Worm (Caenorhabditis elegans) whole organism, early embryonic: Measurements from ENCODE around the gene F13H10.8.

ENCODE experiments used
- B0310.2 ChIP-seq: sonication (generic microtip); optimal IDR thresholded peaks from 2 replicates; lab custom pipeline; 2016; ENCODE audit warnings: mild to moderate bottlenecking, missing genetic modification characterization, missing compliant biosample characterization
- F13C5.2 ChIP-seq: sonication (generic microtip); optimal IDR thresholded peaks from 2 replicates; lab custom pipeline; 2017; ENCODE audit warnings: mild to moderate bottlenecking, missing genetic modification characterization, inconsistent platforms, missing compliant biosample characterization
- aly-1 ChIP-seq: sonication (generic microtip); optimal IDR thresholded peaks from 2 replicates; lab custom pipeline; 2016; ENCODE audit warnings: missing genetic modification characterization, missing compliant biosample characterization
- ama-1 ChIP-seq: fragments of 150-350 bp; optimal IDR thresholded peaks from 2 replicates; lab custom pipeline; 2014
- ceh-13 ChIP-seq: fragments of 200-800 bp; sonication (Bioruptor generic); optimal IDR thresholded peaks from 2 replicates; lab custom pipeline; 2018; ENCODE audit warnings: mild to moderate bottlenecking, missing genetic modification characterization, missing compliant biosample characterization
- ceh-36 ChIP-seq: sonication (generic microtip); optimal IDR thresholded peaks from 2 replicates; lab custom pipeline; 2016; ENCODE audit warnings: missing genetic modification characterization, inconsistent platforms, missing compliant biosample characterization
- ets-7 ChIP-seq: sonication (generic microtip); optimal IDR thresholded peaks from 2 replicates; lab custom pipeline; 2016; ENCODE audit warnings: missing genotype, missing genetic modification characterization, missing compliant biosample characterization
- flt-1 ChIP-seq: fragments of 200-800 bp; sonication (Bioruptor generic); IDR thresholded peaks from 2 replicates; pipeline ENCODE4 v1.3.6; 2022; ENCODE audit warnings: missing genetic modification characterization, missing compliant biosample characterization
- hmbx-1 ChIP-seq: sonication (generic microtip); optimal IDR thresholded peaks from 2 replicates; lab custom pipeline; 2016; ENCODE audit warnings: mild to moderate bottlenecking, missing genetic modification characterization, missing compliant biosample characterization
- hmg-4 ChIP-seq: fragments of 200-800 bp; sonication (Bioruptor generic); optimal IDR thresholded peaks from 2 replicates; lab custom pipeline; 2018; ENCODE audit warnings: mild to moderate bottlenecking, missing genetic modification characterization, missing compliant biosample characterization
- hnd-1 ChIP-seq: sonication (generic microtip); optimal IDR thresholded peaks from 2 replicates; lab custom pipeline; 2016; ENCODE audit warnings: missing genetic modification characterization, missing compliant biosample characterization
- pes-1 ChIP-seq: fragments of 200-800 bp; sonication (Bioruptor generic); IDR thresholded peaks from 2 replicates; pipeline ENCODE4 v1.3.6; 2022; ENCODE audit warnings: missing genetic modification reagents, missing genetic modification characterization, missing compliant biosample characterization
- scrt-1 ChIP-seq: fragments of 200-800 bp; sonication (Bioruptor generic); IDR thresholded peaks from 2 replicates; pipeline ENCODE4 v1.3.6; 2022; ENCODE audit warnings: missing genetic modification characterization, missing compliant biosample characterization
- sea-1 ChIP-seq: fragments of 200-800 bp; sonication (Bioruptor generic); conservative IDR thresholded peaks from 2 replicates; pipeline ENCODE4 v1.3.6; 2022; ENCODE audit warnings: missing genetic modification characterization, missing compliant biosample characterization
- tbx-11 ChIP-seq: fragments of 200-800 bp; sonication (Bioruptor generic); IDR thresholded peaks from 2 replicates; pipeline ENCODE4 v1.3.6; 2022; ENCODE audit warnings: missing genetic modification characterization, missing compliant biosample characterization
- tbx-37 ChIP-seq: fragments of 200-800 bp; sonication (Bioruptor generic); conservative IDR thresholded peaks from 2 replicates; pipeline ENCODE4 v1.3.6; 2022; ENCODE audit warnings: missing genetic modification reagents, missing genetic modification characterization, missing compliant biosample characterization
- tra-4 ChIP-seq: sonication (generic microtip); optimal IDR thresholded peaks from 2 replicates; lab custom pipeline; 2017; ENCODE audit warnings: missing genetic modification characterization, missing compliant biosample characterization

Gene F13H10.8

DNA sequence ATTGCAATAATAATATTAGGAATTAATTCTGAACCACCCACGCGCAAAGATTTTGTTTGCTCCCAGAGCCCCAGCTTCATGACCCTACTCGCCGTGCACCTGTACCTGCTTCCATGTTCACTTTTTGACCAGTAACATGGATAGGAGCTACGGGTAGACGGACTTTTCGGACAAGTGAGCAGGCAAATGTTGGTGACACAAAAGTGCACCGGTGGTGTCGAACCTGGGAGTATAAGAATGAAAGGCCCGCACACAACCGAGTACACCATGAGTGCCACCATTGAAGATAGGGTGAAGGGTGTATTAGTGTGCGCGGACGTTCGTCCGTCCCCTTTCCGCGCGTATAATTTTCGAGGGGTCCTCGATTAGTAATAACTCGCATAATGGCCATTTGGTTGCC lies 5.6 kb downstream of the F13H10.8 start:
- peak; percentile 99 for TF ChIP-seq F13C5.2
- peak; percentile 100 for TF ChIP-seq aly-1 (tag; lab: Kevin White, UChicago)
- peak; percentile 93 for TF ChIP-seq hmbx-1 (tag; lab: Kevin White, UChicago)
- peak; percentile 96 for TF ChIP-seq ets-7 (tag; lab: Kevin White, UChicago)
- peak; percentile 100 for TF ChIP-seq hmg-4
- peak; percentile 98 for TF ChIP-seq ceh-13 (GFP tag; lab: Kevin White, UChicago)
- TF ChIP-seq tbx-37 (GFP tag; lab: Robert Waterston, UW): peak; percentile 99
- peak; percentile 92 for TF ChIP-seq ama-1 (lab: Kevin White, UChicago)
- peak; percentile 99 for TF ChIP-seq sea-1 (GFP tag; lab: Robert Waterston, UW)
- TF ChIP-seq scrt-1 (GFP tag; lab: Robert Waterston, UW): peak; percentile 99
- peak; percentile 96 for TF ChIP-seq hnd-1 (tag; lab: Kevin White, UChicago)
- TF ChIP-seq pes-1 (GFP tag; lab: Robert Waterston, UW): peak; percentile 99
- peak; percentile 100 for TF ChIP-seq flt-1 (GFP tag; lab: Robert Waterston, UW)
- TF ChIP-seq B0310.2: peak; percentile 99
- TF ChIP-seq tra-4 (tag; lab: Kevin White, UChicago): peak; percentile 99
- peak; percentile 99 for TF ChIP-seq tbx-11 (GFP tag; lab: Robert Waterston, UW)
- peak; percentile 98 for TF ChIP-seq ceh-36 (tag; lab: Kevin White, UChicago)

DNA sequence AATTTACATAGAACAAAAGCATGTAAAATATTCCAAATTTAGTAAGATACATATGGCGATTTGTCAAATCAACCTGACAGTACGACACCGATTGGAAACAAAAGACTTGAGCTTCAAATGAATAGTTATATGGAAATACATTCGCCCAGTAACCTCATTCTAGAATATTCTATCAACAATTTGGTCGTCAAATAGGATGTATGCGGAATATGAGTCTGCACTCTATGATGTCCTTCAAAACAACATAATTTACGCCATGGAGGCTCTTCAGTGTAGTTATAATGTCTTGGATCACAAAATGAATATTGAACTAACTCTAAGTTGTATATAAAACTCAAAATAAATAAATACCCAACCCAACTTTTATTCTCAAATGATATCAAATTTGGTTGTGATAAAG lies 6.3 kb downstream of the F13H10.8 start:
- 0 out of 2 replicates have a peak, but pooled peaks have one; percentile 10 for TF ChIP-seq tbx-37 (GFP tag; lab: Robert Waterston, UW)
- TF ChIP-seq F13C5.2: no peak
- no peak for TF ChIP-seq ama-1 (lab: Kevin White, UChicago)

ce11 chrIV:11027560-11027959 lies 7.2 kb downstream of the F13H10.8 start:
- TF ChIP-seq ceh-36 (tag; lab: Kevin White, UChicago) (peak; percentile 25), sea-1 (GFP tag; lab: Robert Waterston, UW) (no peak), ceh-13 (GFP tag; lab: Kevin White, UChicago) (no peak), flt-1 (GFP tag; lab: Robert Waterston, UW) (peak; percentile 20; the same call in 1 of the 2 replicates), tbx-11 (GFP tag; lab: Robert Waterston, UW) (no peak), pes-1 (GFP tag; lab: Robert Waterston, UW) (0 out of 2 replicates have a peak, but pooled peaks have one; percentile 42), ama-1 (lab: Kevin White, UChicago) (peak; percentile 88), scrt-1 (GFP tag; lab: Robert Waterston, UW) (no peak), aly-1 (tag; lab: Kevin White, UChicago) (no peak), tra-4 (tag; lab: Kevin White, UChicago) (peak; percentile 7), B0310.2 (no peak), F13C5.2 (no peak), ets-7 (tag; lab: Kevin White, UChicago) (peak; percentile 13), hmg-4 (peak; percentile 48), tbx-37 (GFP tag; lab: Robert Waterston, UW) (no peak), hmbx-1 (tag; lab: Kevin White, UChicago) (no peak), hnd-1 (tag; lab: Kevin White, UChicago) (no peak)

DNA sequence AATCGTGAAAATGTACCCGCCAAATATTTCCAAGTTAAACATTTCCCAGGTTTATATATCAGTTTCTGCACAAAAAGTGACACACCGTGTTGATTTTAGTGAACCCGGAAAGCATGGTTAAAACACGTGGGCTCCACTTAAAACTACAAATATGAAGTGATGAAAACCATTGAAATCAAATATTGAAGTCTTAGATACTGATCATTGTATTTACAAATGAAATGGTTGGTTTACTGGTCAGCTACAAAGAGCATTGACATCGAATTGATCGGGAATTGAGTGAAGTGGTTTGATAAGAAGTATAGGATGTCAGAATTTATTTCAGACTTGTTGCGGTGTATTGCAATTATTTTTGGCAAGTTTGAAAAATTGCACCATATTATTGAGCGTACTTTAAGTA lies 9.1 kb downstream of the F13H10.8 start, which contains the start of gene hrg-5:
hrg-5 (minus strand) TSS at position 17 of the 400 bp plus-strand sequence.
- TF ChIP-seq flt-1 (GFP tag; lab: Robert Waterston, UW) (no peak), hmg-4 (no peak), hmbx-1 (tag; lab: Kevin White, UChicago) (no peak), B0310.2 (no peak), pes-1 (GFP tag; lab: Robert Waterston, UW) (no peak), aly-1 (tag; lab: Kevin White, UChicago) (no peak), tra-4 (tag; lab: Kevin White, UChicago) (no peak), ceh-36 (tag; lab: Kevin White, UChicago) (no peak), scrt-1 (GFP tag; lab: Robert Waterston, UW) (no peak), ama-1 (lab: Kevin White, UChicago) (no peak), hnd-1 (tag; lab: Kevin White, UChicago) (no peak), F13C5.2 (no peak), sea-1 (GFP tag; lab: Robert Waterston, UW) (no peak), tbx-37 (GFP tag; lab: Robert Waterston, UW) (no peak)

DNA sequence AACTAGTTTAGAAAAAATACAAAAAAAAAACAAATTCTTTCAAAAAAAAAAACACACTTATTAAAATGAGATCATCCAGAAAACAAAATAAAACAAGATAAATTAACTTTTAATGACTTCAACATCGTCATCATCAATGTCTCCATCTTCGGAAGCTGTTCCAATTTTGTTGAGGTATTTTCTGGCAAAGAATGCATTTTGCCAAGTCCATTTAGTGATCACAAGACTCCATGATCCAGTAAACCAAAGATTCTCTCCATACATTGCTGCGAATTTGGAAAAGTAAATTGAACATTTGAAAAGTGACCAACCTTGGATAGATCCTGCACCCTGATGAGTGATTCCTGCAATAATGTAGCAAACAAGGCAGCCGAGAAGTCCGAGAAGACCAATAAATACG lies 9.8 kb downstream of the F13H10.8 start:
- no peak for TF ChIP-seq scrt-1 (GFP tag; lab: Robert Waterston, UW)
- TF ChIP-seq ets-7 (tag; lab: Kevin White, UChicago): no peak
- TF ChIP-seq tbx-37 (GFP tag; lab: Robert Waterston, UW): no peak
- TF ChIP-seq hmg-4: no peak
- no peak for TF ChIP-seq hnd-1 (tag; lab: Kevin White, UChicago)
- no peak for TF ChIP-seq tbx-11 (GFP tag; lab: Robert Waterston, UW)
- TF ChIP-seq pes-1 (GFP tag; lab: Robert Waterston, UW): no peak
- TF ChIP-seq ceh-13 (GFP tag; lab: Kevin White, UChicago): no peak
- no peak for TF ChIP-seq B0310.2
- no peak for TF ChIP-seq hmbx-1 (tag; lab: Kevin White, UChicago)
- no peak for TF ChIP-seq ceh-36 (tag; lab: Kevin White, UChicago)

DNA sequence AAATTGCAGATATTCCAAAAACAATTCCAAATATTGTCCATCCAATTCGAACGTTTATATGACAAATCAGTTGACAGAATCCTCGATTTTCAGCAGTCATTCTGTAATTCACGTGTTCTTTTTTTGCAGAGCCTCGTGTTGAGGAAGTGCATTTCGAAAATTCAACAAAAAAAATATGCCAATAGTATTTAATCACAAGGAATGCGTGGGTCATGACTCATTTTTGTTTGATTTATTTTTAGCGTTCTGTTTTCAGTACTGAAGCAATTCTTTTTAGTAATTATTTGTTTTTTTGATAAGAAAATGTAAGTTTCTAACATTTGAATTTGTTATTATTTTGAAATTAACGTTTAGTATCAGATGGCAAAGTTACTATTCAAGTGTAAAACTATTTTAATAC lies 10.6 kb downstream of the F13H10.8 start, which contains the start of gene hrg-4:
hrg-4 (minus strand) TSS at position 101 of the 400 bp plus-strand sequence.
- no peak for TF ChIP-seq sea-1 (GFP tag; lab: Robert Waterston, UW)
- TF ChIP-seq flt-1 (GFP tag; lab: Robert Waterston, UW): no peak
- TF ChIP-seq hmg-4: no peak
- no peak for TF ChIP-seq ets-7 (tag; lab: Kevin White, UChicago)
- TF ChIP-seq F13C5.2: no peak

- TF ChIP-seq aly-1 (tag; lab: Kevin White, UChicago) (no peak), ets-7 (tag; lab: Kevin White, UChicago) (no peak), ceh-13 (GFP tag; lab: Kevin White, UChicago) (no peak), tra-4 (tag; lab: Kevin White, UChicago) (no peak), scrt-1 (GFP tag; lab: Robert Waterston, UW) (no peak), sea-1 (GFP tag; lab: Robert Waterston, UW) (no peak), hmbx-1 (tag; lab: Kevin White, UChicago) (no peak), ama-1 (lab: Kevin White, UChicago) (no peak), flt-1 (GFP tag; lab: Robert Waterston, UW) (no peak), ceh-36 (tag; lab: Kevin White, UChicago) (no peak), hmg-4 (no peak), tbx-11 (GFP tag; lab: Robert Waterston, UW) (no peak), pes-1 (GFP tag; lab: Robert Waterston, UW) (no peak), tbx-37 (GFP tag; lab: Robert Waterston, UW) (no peak), B0310.2 (no peak), hnd-1 (tag; lab: Kevin White, UChicago) (no peak), F13C5.2 (no peak)
These were observed 11.3 kb downstream of the F13H10.8 start for ce11 chrIV:11031640-11032039.
